Worm (Caenorhabditis elegans): ENCODE measurements around the gene acy-3.

Gene acy-3

DNA sequence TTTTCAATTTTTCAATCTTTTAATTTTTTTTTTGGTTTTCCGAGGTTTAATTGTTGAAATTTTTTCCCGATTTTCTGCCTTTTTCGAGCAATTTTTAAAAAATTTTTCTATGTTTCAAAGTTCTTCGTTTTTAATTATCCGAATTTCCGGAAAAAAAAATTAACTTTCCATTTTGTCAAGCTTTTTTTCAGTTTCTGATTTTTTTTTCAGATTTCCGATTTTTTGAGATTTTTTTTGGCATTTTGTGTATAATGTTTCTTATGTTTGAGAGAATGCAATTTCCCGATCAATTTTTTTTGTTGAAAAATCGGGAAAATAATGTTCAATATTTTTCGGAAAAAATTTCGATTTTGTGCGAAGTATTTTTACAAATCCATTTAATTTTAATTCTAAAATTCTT is 20.6 kb upstream of the acy-3 start:
- TF ChIP-seq unc-30 (tag; optimal IDR thresholded peaks at IDR 0.05) (no peak), vab-15 (tag; optimal IDR thresholded peaks at IDR 0.05) (no peak), efl-3 (GFP tag; optimal IDR thresholded peaks at IDR 0.05) (no peak), C16A3.4 (tag; optimal IDR thresholded peaks at IDR 0.05) (no peak), ztf-11 (tag; optimal IDR thresholded peaks at IDR 0.05) (no peak), lir-3 (tag; optimal IDR thresholded peaks at IDR 0.05; ENCODE audit: poor library complexity) (no peak)

DNA sequence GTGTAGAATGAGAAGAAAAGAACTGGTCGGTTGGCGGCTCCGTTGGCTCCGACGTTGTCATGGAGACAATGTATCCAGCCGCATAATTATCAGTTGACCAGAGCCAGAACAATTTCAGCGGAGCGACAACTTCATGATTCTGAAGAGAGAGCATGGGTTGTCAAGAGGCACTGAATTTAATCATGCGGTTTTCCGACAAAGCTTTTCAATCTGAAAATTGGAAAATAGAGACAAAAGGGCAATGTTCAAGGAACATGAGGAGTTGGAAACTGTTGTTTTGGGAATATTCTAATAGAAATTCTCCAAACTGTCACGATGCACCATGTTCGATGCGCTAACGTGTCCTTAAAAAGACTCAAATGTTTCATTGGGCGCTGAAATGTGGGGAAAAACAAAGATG is 18.1 kb upstream of the acy-3 start, which contains the start of gene xbx-5:
TSS of gene xbx-5 (minus strand) at position 56 of the 400 bp plus-strand sequence.
- TF ChIP-seq snpc-4 (tag; optimal IDR thresholded peaks at IDR 0.05), result no peak
- no peak for TF ChIP-seq lin-39 (tag; optimal IDR thresholded peaks at IDR 0.05)
- TF ChIP-seq jun-1 (tag; optimal IDR thresholded peaks at IDR 0.05), result no peak
- no peak for TF ChIP-seq fos-1 (tag; optimal IDR thresholded peaks at IDR 0.05)
- TF ChIP-seq nhr-84 (tag; optimal IDR thresholded peaks at IDR 0.05), result no peak
- peak; percentile 18 for TF ChIP-seq nhr-71 (tag; optimal IDR thresholded peaks at IDR 0.05)
- TF ChIP-seq rnt-1 (tag; optimal IDR thresholded peaks at IDR 0.05), result no peak
- TF ChIP-seq pag-3 (tag; optimal IDR thresholded peaks at IDR 0.05; ENCODE audit: borderline replicate concordance, insufficient read depth), result no peak
- TF ChIP-seq mdl-1 (tag; optimal IDR thresholded peaks at IDR 0.05), result no peak
- TF ChIP-seq lin-35 (GFP tag; optimal IDR thresholded peaks at IDR 0.05), result no peak
- peak; percentile 0 for TF ChIP-seq nhr-85 (tag)
- TF ChIP-seq nhr-11 (tag; optimal IDR thresholded peaks at IDR 0.05), result no peak
- no peak for TF ChIP-seq alr-1 (tag; optimal IDR thresholded peaks at IDR 0.05; ENCODE audit: borderline replicate concordance)
- no peak for TF ChIP-seq nhr-237 (tag; optimal IDR thresholded peaks at IDR 0.05)
- TF ChIP-seq fkh-8 (tag; optimal IDR thresholded peaks at IDR 0.05), result peak; percentile 76
- no peak for TF ChIP-seq skn-1 (tag; optimal IDR thresholded peaks at IDR 0.05)

DNA sequence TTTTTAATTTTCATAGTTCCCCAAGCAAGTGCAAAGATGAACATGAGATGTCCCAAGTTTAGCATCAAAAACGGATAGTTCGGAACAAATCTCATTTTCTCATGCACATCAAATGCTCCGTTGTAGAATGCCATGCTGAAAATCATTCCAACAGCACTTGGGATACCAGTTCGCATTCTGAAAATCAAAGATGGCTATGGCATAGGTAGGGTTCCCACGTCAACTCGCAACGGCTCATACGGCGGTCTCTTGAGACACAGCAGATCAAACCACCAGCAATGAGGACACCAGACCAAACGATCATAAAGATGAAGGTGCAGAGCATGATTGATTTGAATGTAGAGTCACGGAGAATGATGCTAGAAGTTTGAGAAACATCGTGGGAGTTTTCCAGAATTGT is 16.8 kb upstream of the acy-3 start:
- TF ChIP-seq snu-23 (GFP tag; optimal IDR thresholded peaks at IDR 0.05) (no peak), nhr-76 (tag; optimal IDR thresholded peaks at IDR 0.05) (no peak), sup-37 (GFP tag; optimal IDR thresholded peaks at IDR 0.05) (no peak), vab-15 (tag; optimal IDR thresholded peaks at IDR 0.05) (no peak), nhr-84 (tag; optimal IDR thresholded peaks at IDR 0.05) (no peak), ama-1 (optimal IDR thresholded peaks at IDR 0.05) (no peak), unc-30 (tag; optimal IDR thresholded peaks at IDR 0.05) (no peak), tbx-2 (tag; optimal IDR thresholded peaks at IDR 0.05) (no peak), egl-27 (tag; optimal IDR thresholded peaks at IDR 0.05) (no peak), hlh-4 (tag; optimal IDR thresholded peaks at IDR 0.05) (no peak), lsy-2 (tag; optimal IDR thresholded peaks at IDR 0.05) (no peak), F16B12.6 (tag; optimal IDR thresholded peaks at IDR 0.05) (no peak), unc-62 (GFP tag; optimal IDR thresholded peaks at IDR 0.05) (no peak), zag-1 (tag; optimal IDR thresholded peaks at IDR 0.05) (no peak), dsc-1 (tag; optimal IDR thresholded peaks at IDR 0.05) (no peak), alr-1 (tag; optimal IDR thresholded peaks at IDR 0.05; ENCODE audit: borderline replicate concordance) (no peak), pag-3 (tag; optimal IDR thresholded peaks at IDR 0.05; ENCODE audit: borderline replicate concordance, insufficient read depth) (no peak), fos-1 (tag; optimal IDR thresholded peaks at IDR 0.05) (no peak), ceh-8 (GFP tag; optimal IDR thresholded peaks at IDR 0.05) (no peak), swsn-7 (tag; optimal IDR thresholded peaks at IDR 0.05) (no peak)

DNA sequence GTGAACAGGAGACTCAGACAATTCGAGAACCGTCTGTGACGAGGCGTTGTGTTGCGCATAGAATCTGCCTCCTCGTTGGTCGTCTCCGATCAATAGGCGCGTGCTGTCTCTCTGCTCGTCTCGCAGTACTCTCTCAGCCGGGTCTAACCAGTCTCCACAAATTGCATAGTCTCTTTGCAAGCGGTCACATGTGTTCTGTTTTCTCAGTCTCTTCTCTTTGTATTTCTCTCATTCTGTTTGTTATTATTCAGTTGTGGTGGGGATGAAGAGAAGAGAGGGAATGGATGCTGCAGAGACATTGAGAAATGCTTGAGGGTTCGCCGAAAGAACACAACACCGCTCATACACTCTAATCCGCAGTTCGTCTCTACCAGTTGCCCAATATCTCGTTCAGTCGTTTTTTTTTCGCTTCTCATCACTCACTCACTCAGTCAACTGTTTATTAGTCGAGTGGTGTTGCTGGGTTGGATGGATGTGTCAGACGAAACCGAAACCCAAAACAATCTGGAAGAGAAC is 15.2 kb upstream of the acy-3 start:
- TF ChIP-seq unc-62 (GFP tag; optimal IDR thresholded peaks at IDR 0.05) (no peak), hlh-4 (tag; optimal IDR thresholded peaks at IDR 0.05) (no peak), ets-5 (GFP tag; IDR thresholded peaks at IDR 0.05) (no peak), tlp-1 (tag; optimal IDR thresholded peaks at IDR 0.05) (no peak), nhr-47 (tag; optimal IDR thresholded peaks at IDR 0.05) (peak; percentile 97), irx-1 (tag; optimal IDR thresholded peaks at IDR 0.05) (peak; percentile 90), fkh-4 (tag; optimal IDR thresholded peaks at IDR 0.05; ENCODE audit: borderline replicate concordance) (peak; percentile 33), sup-37 (GFP tag; optimal IDR thresholded peaks at IDR 0.05) (peak; percentile 79), lsy-2 (tag; optimal IDR thresholded peaks at IDR 0.05) (peak; percentile 94 to 96), nhr-90 (tag; optimal IDR thresholded peaks at IDR 0.05; ENCODE audit: poor library complexity) (peak; percentile 89), F16B12.6 (tag; optimal IDR thresholded peaks at IDR 0.05) (peak; percentile 51), unc-30 (tag; optimal IDR thresholded peaks at IDR 0.05) (no peak), ceh-8 (GFP tag; optimal IDR thresholded peaks at IDR 0.05) (peak; percentile 89), xbp-1 (tag; optimal IDR thresholded peaks at IDR 0.05) (peak; percentile 92), zip-4 (GFP tag; optimal IDR thresholded peaks at IDR 0.05) (peak; percentile 73), mef-2 (tag; optimal IDR thresholded peaks at IDR 0.05) (peak; percentile 90), ama-1 (optimal IDR thresholded peaks at IDR 0.05) (peak; percentile 58), skn-1 (tag; optimal IDR thresholded peaks at IDR 0.05) (peak; percentile 90), swsn-7 (tag; optimal IDR thresholded peaks at IDR 0.05) (peak; percentile 97), nhr-77 (tag; optimal IDR thresholded peaks at IDR 0.05) (peak; percentile 97), lin-39 (tag; optimal IDR thresholded peaks at IDR 0.05) (peak; percentile 77), ceh-90 (tag; optimal IDR thresholded peaks at IDR 0.05) (no peak)
